Comparison of ENCODE assay signal across 1 fruit fly cellular context in genomic region chr3R:15330472-15330871, dm6.
TF ChIP-seq lines count a peak whose summit lies in the region.

Gene mRpL9, plus strand, starts transcription at chr3R:15330738.

TF ChIP-seq in whole organism, embryonic, 481 proteins besides CTCF, POLR2A, EP300 and RAD21 (continued from another document and continues in another):
- TF ChIP-seq CG34376 (GFP tag; optimal IDR thresholded peaks at IDR 0.05; lab: Kevin White, UChicago) (no peak), abd-A (tag; optimal IDR thresholded peaks at IDR 0.05; lab: Kevin White, UChicago) (no peak), CG7987 (GFP tag; optimal IDR thresholded peaks at IDR 0.05; lab: Kevin White, UChicago) (no peak), Sin3A (optimal IDR thresholded peaks at IDR 0.05; lab: Kevin White, UChicago) (peak; percentile 43), maf-S (GFP tag; optimal IDR thresholded peaks at IDR 0.05; lab: Kevin White, UChicago) (no peak), CG15601 (tag; optimal IDR thresholded peaks at IDR 0.05; lab: Kevin White, UChicago) (no peak), exex (tag; optimal IDR thresholded peaks at IDR 0.05; lab: Kevin White, UChicago) (no peak), CG4617 (GFP tag; optimal IDR thresholded peaks at IDR 0.05; lab: Kevin White, UChicago; ENCODE audit: borderline replicate concordance) (peak; percentile 76), ab (GFP tag; optimal IDR thresholded peaks at IDR 0.05; lab: Kevin White, UChicago) (no peak), sisA (GFP tag; IDR thresholded peaks at IDR 0.05; lab: Robert Waterston, UW) (no peak), ato (GFP tag; IDR thresholded peaks at IDR 0.05; lab: Robert Waterston, UW; ENCODE audit: partially characterized antibody) (no peak), CG3281 (GFP tag; optimal IDR thresholded peaks at IDR 0.05; lab: Kevin White, UChicago) (no peak), ci (GFP tag; IDR thresholded peaks at IDR 0.05; lab: Robert Waterston, UW) (0 out of 3 replicates have a peak, but pooled peaks have one; percentile 37), CG14710 (tag; optimal IDR thresholded peaks at IDR 0.05; lab: Kevin White, UChicago) (peak; percentile 64), Scr (GFP tag; IDR thresholded peaks at IDR 0.05; lab: Robert Waterston, UW; ENCODE audit: partially characterized antibody) (peak; percentile 27; the same call in 1 of the 2 replicates), Aef1 (GFP tag; IDR thresholded peaks at IDR 0.05; lab: Robert Waterston, UW) (no peak), en (GFP tag; optimal IDR thresholded peaks at IDR 0.05; lab: Kevin White, UChicago) (no peak), br (optimal IDR thresholded peaks at IDR 0.05; lab: Kevin White, UChicago) (no peak), CG1832 (GFP tag; optimal IDR thresholded peaks at IDR 0.05; lab: Kevin White, UChicago) (no peak), CG4424 (GFP tag; optimal IDR thresholded peaks at IDR 0.05; lab: Kevin White, UChicago) (no peak), ro (GFP tag; IDR thresholded peaks at IDR 0.05; lab: Robert Waterston, UW) (no peak), CG10543 (GFP tag; optimal IDR thresholded peaks at IDR 0.05; lab: Kevin White, UChicago) (no peak), sob (GFP tag; IDR thresholded peaks at IDR 0.05; lab: Robert Waterston, UW) (peak; percentile 43; the same call in 1 of the 2 replicates), CG7556 (GFP tag; optimal IDR thresholded peaks at IDR 0.05; lab: Kevin White, UChicago) (no peak), Usf (GFP tag; optimal IDR thresholded peaks at IDR 0.05; lab: Kevin White, UChicago) (no peak), HmgZ (tag; optimal IDR thresholded peaks at IDR 0.05; lab: Kevin White, UChicago) (peak; percentile 58), Nf-YC (tag; optimal IDR thresholded peaks at IDR 0.05; lab: Kevin White, UChicago) (peak; percentile 26), CG13123 (GFP tag; optimal IDR thresholded peaks at IDR 0.05; lab: Kevin White, UChicago) (no peak), Side (GFP tag; optimal IDR thresholded peaks at IDR 0.05; lab: Kevin White, UChicago) (no peak), dimm (GFP tag; IDR thresholded peaks at IDR 0.05; lab: Robert Waterston, UW) (no peak), Ptx1 (GFP tag; IDR thresholded peaks at IDR 0.05; lab: Robert Waterston, UW) (no peak), CG7745 (tag; optimal IDR thresholded peaks at IDR 0.05; lab: Kevin White, UChicago) (no peak), Sry-β (GFP tag; optimal IDR thresholded peaks at IDR 0.05; lab: Kevin White, UChicago) (no peak), CG7372 (GFP tag; IDR thresholded peaks at IDR 0.05; lab: Robert Waterston, UW) (no peak), CG6765 (GFP tag; optimal IDR thresholded peaks at IDR 0.05; lab: Kevin White, UChicago) (no peak), CG34224 (GFP tag; IDR thresholded peaks at IDR 0.05; lab: Robert Waterston, UW; ENCODE audit: partially characterized antibody) (no peak), Oli (tag; optimal IDR thresholded peaks at IDR 0.05; lab: Kevin White, UChicago) (no peak), vvl (GFP tag; IDR thresholded peaks at IDR 0.05; lab: Robert Waterston, UW) (no peak; the same call in 1 of the 2 replicates), Atf6 (GFP tag; IDR thresholded peaks at IDR 0.05; lab: Robert Waterston, UW) (no peak), CG10267 (tag; optimal IDR thresholded peaks at IDR 0.05; lab: Kevin White, UChicago) (peak; percentile 47), CG4360 (GFP tag; IDR thresholded peaks at IDR 0.05; lab: Robert Waterston, UW) (no peak), lola (GFP tag; optimal IDR thresholded peaks at IDR 0.05; lab: Kevin White, UChicago) (peak in 1 of 3 experiments; percentile 18), ken (GFP tag; IDR thresholded peaks at IDR 0.05; lab: Robert Waterston, UW) (no peak), CG13296 (GFP tag; optimal IDR thresholded peaks at IDR 0.05; lab: Kevin White, UChicago) (no peak), slp2 (GFP tag; optimal IDR thresholded peaks at IDR 0.05; lab: Kevin White, UChicago) (no peak), tup (GFP tag; optimal IDR thresholded peaks at IDR 0.05; lab: Kevin White, UChicago) (no peak), CG9727 (GFP tag; optimal IDR thresholded peaks at IDR 0.05; lab: Kevin White, UChicago) (peak; percentile 0), C15 (GFP tag; IDR thresholded peaks at IDR 0.05; lab: Robert Waterston, UW) (no peak), CG17328 (GFP tag; IDR thresholded peaks at IDR 0.05; lab: Robert Waterston, UW) (no peak), sens-2 (GFP tag; IDR thresholded peaks at IDR 0.05; lab: Robert Waterston, UW) (no peak), B-H2 (GFP tag; optimal IDR thresholded peaks at IDR 0.05; lab: Kevin White, UChicago) (no peak), CG12744 (GFP tag; optimal IDR thresholded peaks at IDR 0.05; lab: Kevin White, UChicago) (peak; percentile 5), jing (GFP tag; optimal IDR thresholded peaks at IDR 0.05; lab: Kevin White, UChicago) (no peak), H2.0 (GFP tag; IDR thresholded peaks at IDR 0.05; lab: Robert Waterston, UW) (no peak), nerfin-1 (tag; optimal IDR thresholded peaks at IDR 0.05; lab: Kevin White, UChicago) (peak; percentile 20), Optix (GFP tag; IDR thresholded peaks at IDR 0.05; lab: Robert Waterston, UW) (no peak), Lhr (GFP tag; optimal IDR thresholded peaks at IDR 0.05; lab: Kevin White, UChicago) (no peak), CG7928 (GFP tag; optimal IDR thresholded peaks at IDR 0.05; lab: Kevin White, UChicago) (no peak), Hey (tag; optimal IDR thresholded peaks at IDR 0.05; lab: Kevin White, UChicago) (no peak), CG2889 (GFP tag; IDR thresholded peaks at IDR 0.05; lab: Robert Waterston, UW) (no peak), Trl (optimal IDR thresholded peaks at IDR 0.05; lab: Kevin White, UChicago) (no peak), Trl (GFP tag; optimal IDR thresholded peaks at IDR 0.05; lab: Kevin White, UChicago) (no peak), Med (GFP tag; lab: Kevin White, UChicago) (peak; percentile 78), Bteb2 (GFP tag; optimal IDR thresholded peaks at IDR 0.05; lab: Kevin White, UChicago) (peak; percentile 12), ap (GFP tag; IDR thresholded peaks at IDR 0.05; lab: Robert Waterston, UW) (no peak), CG8944 (GFP tag; optimal IDR thresholded peaks at IDR 0.05; lab: Kevin White, UChicago) (no peak), gsb (GFP tag; IDR thresholded peaks at IDR 0.05; lab: Robert Waterston, UW) (no peak), disco-r (GFP tag; optimal IDR thresholded peaks at IDR 0.05; lab: Kevin White, UChicago) (no peak), CG13624 (GFP tag; optimal IDR thresholded peaks at IDR 0.05; lab: Kevin White, UChicago) (peak; percentile 30), NFAT (GFP tag; IDR thresholded peaks at IDR 0.05; lab: Robert Waterston, UW) (no peak), CG17829 (tag; optimal IDR thresholded peaks at IDR 0.05; lab: Kevin White, UChicago) (peak; percentile 32), her (GFP tag; optimal IDR thresholded peaks at IDR 0.05; lab: Kevin White, UChicago) (no peak), NC2β (GFP tag; optimal IDR thresholded peaks at IDR 0.05; lab: Kevin White, UChicago) (no peak), Sox100B (GFP tag; optimal IDR thresholded peaks at IDR 0.05; lab: Kevin White, UChicago) (no peak), E2f2 (GFP tag; IDR thresholded peaks at IDR 0.05; lab: Robert Waterston, UW) (peak; percentile 70), CG18476 (GFP tag; optimal IDR thresholded peaks at IDR 0.05; lab: Kevin White, UChicago) (no peak), Poxn (GFP tag; IDR thresholded peaks at IDR 0.05; lab: Robert Waterston, UW) (no peak), CG17359 (tag; optimal IDR thresholded peaks at IDR 0.05; lab: Kevin White, UChicago) (no peak), usp (GFP tag; optimal IDR thresholded peaks at IDR 0.05; lab: Kevin White, UChicago) (no peak), nerfin-2 (GFP tag; IDR thresholded peaks at IDR 0.05; lab: Robert Waterston, UW; ENCODE audit: partially characterized antibody) (no peak), Vsx1 (GFP tag; optimal IDR thresholded peaks at IDR 0.05; lab: Kevin White, UChicago) (no peak), lbe (GFP tag; optimal IDR thresholded peaks at IDR 0.05; lab: Kevin White, UChicago) (no peak), chn (GFP tag; optimal IDR thresholded peaks at IDR 0.05; lab: Kevin White, UChicago) (no peak), fu2 (GFP tag; optimal IDR thresholded peaks at IDR 0.05; lab: Kevin White, UChicago) (no peak), CG3838 (GFP tag; optimal IDR thresholded peaks at IDR 0.05; lab: Kevin White, UChicago) (no peak), dati (GFP tag; IDR thresholded peaks at IDR 0.05; lab: Robert Waterston, UW) (no peak), tgo (GFP tag; IDR thresholded peaks at IDR 0.05; lab: Robert Waterston, UW) (no peak), zf30C (GFP tag; optimal IDR thresholded peaks at IDR 0.05; lab: Kevin White, UChicago) (peak; percentile 10), Eip74EF (GFP tag; optimal IDR thresholded peaks at IDR 0.05; lab: Kevin White, UChicago) (no peak), lab (GFP tag; optimal IDR thresholded peaks at IDR 0.05; lab: Kevin White, UChicago) (no peak), CG31365 (tag; optimal IDR thresholded peaks at IDR 0.05; lab: Kevin White, UChicago) (no peak), fd64A (GFP tag; optimal IDR thresholded peaks at IDR 0.05; lab: Kevin White, UChicago) (no peak), CG2712 (tag; optimal IDR thresholded peaks at IDR 0.05; lab: Kevin White, UChicago) (peak; percentile 34), Gug (GFP tag; IDR thresholded peaks at IDR 0.05; lab: Robert Waterston, UW) (peak; percentile 41; the same call in 1 of the 4 replicates), lilli (GFP tag; optimal IDR thresholded peaks at IDR 0.05; lab: Kevin White, UChicago) (peak; percentile 28), CG12155 (GFP tag; optimal IDR thresholded peaks at IDR 0.05; lab: Kevin White, UChicago) (peak; percentile 65), CG10959 (GFP tag; IDR thresholded peaks at IDR 0.05; lab: Robert Waterston, UW) (no peak), cato (GFP tag; optimal IDR thresholded peaks at IDR 0.05; lab: Kevin White, UChicago; ENCODE audit: borderline replicate concordance) (no peak), zen2 (GFP tag; IDR thresholded peaks at IDR 0.05; lab: Robert Waterston, UW; ENCODE audit: partially characterized antibody) (no peak), yki (optimal IDR thresholded peaks at IDR 0.05; lab: Kevin White, UChicago) (no peak), tio (GFP tag; optimal IDR thresholded peaks at IDR 0.05; lab: Kevin White, UChicago) (no peak), Jarid2 (GFP tag; optimal IDR thresholded peaks at IDR 0.05; lab: Kevin White, UChicago) (no peak), CG13287 (GFP tag; IDR thresholded peaks at IDR 0.05; lab: Robert Waterston, UW; ENCODE audit: partially characterized antibody) (no peak), Atf-2 (GFP tag; optimal IDR thresholded peaks at IDR 0.05; lab: Kevin White, UChicago) (no peak), ttk (GFP tag; IDR thresholded peaks at IDR 0.05; lab: Robert Waterston, UW) (no peak), CG17361 (GFP tag; IDR thresholded peaks at IDR 0.05; lab: Robert Waterston, UW) (no peak; the same call in 2 of the 3 replicates), Opbp (GFP tag; IDR thresholded peaks at IDR 0.05; lab: Robert Waterston, UW; ENCODE audit: partially characterized antibody) (peak; percentile 38; the same call in 1 of the 3 replicates), fd96Cb (tag; optimal IDR thresholded peaks at IDR 0.05; lab: Kevin White, UChicago) (no peak), crp (GFP tag; optimal IDR thresholded peaks at IDR 0.05; lab: Kevin White, UChicago) (no peak), CoRest (tag; optimal IDR thresholded peaks at IDR 0.05; lab: Kevin White, UChicago) (peak; percentile 39), CG42726 (GFP tag; IDR thresholded peaks at IDR 0.05; lab: Robert Waterston, UW; ENCODE audit: partially characterized antibody) (no peak), Hr39 (optimal IDR thresholded peaks at IDR 0.05; lab: Kevin White, UChicago) (no peak), Xrp1 (GFP tag; IDR thresholded peaks at IDR 0.05; lab: Robert Waterston, UW) (no peak), Asciz (GFP tag; optimal IDR thresholded peaks at IDR 0.05; lab: Kevin White, UChicago) (no peak), CG8089 (GFP tag; optimal IDR thresholded peaks at IDR 0.05; lab: Kevin White, UChicago) (no peak), cwo (GFP tag; optimal IDR thresholded peaks at IDR 0.05; lab: Kevin White, UChicago) (no peak), CG33557 (GFP tag; optimal IDR thresholded peaks at IDR 0.05; lab: Kevin White, UChicago) (no peak), CG34422 (GFP tag; IDR thresholded peaks at IDR 0.05; lab: Robert Waterston, UW) (no peak), dpn (GFP tag; optimal IDR thresholded peaks at IDR 0.05; lab: Kevin White, UChicago) (peak in 1 of 2 experiments; percentile 34), CG14860 (GFP tag; IDR thresholded peaks at IDR 0.05; lab: Robert Waterston, UW; ENCODE audit: partially characterized antibody) (no peak), nau (GFP tag; optimal IDR thresholded peaks at IDR 0.05; lab: Kevin White, UChicago) (no peak), PHDP (tag; optimal IDR thresholded peaks at IDR 0.05; lab: Kevin White, UChicago) (peak; percentile 32), CG10147 (GFP tag; optimal IDR thresholded peaks at IDR 0.05; lab: Kevin White, UChicago) (no peak), row (GFP tag; IDR thresholded peaks at IDR 0.05; lab: Robert Waterston, UW) (peak; percentile 72), Dbx (GFP tag; IDR thresholded peaks at IDR 0.05; lab: Robert Waterston, UW) (no peak), CG6683 (GFP tag; optimal IDR thresholded peaks at IDR 0.05; lab: Kevin White, UChicago) (no peak), phol (tag; optimal IDR thresholded peaks at IDR 0.05; lab: Kevin White, UChicago) (peak; percentile 52), gem (tag; optimal IDR thresholded peaks at IDR 0.05; lab: Kevin White, UChicago) (no peak), CG12071 (GFP tag; optimal IDR thresholded peaks at IDR 0.05; lab: Kevin White, UChicago) (no peak), ERR (GFP tag; optimal IDR thresholded peaks at IDR 0.05; lab: Kevin White, UChicago) (no peak), CG9932 (GFP tag; IDR thresholded peaks at IDR 0.05; lab: Robert Waterston, UW) (peak; percentile 60), CG1529 (GFP tag; optimal IDR thresholded peaks at IDR 0.05; lab: Kevin White, UChicago) (no peak), dan (GFP tag; IDR thresholded peaks at IDR 0.05; lab: Robert Waterston, UW) (no peak), ranshi (GFP tag; IDR thresholded peaks at IDR 0.05; lab: Robert Waterston, UW) (no peak), pho (GFP tag; optimal IDR thresholded peaks at IDR 0.05; lab: Kevin White, UChicago) (no peak), Awh (GFP tag; IDR thresholded peaks at IDR 0.05; lab: Robert Waterston, UW) (no peak), CG43689 (GFP tag; IDR thresholded peaks at IDR 0.05; lab: Robert Waterston, UW) (no peak), jigr1 (GFP tag; IDR thresholded peaks at IDR 0.05; lab: Robert Waterston, UW) (no peak)
